Worm (Caenorhabditis elegans) whole organism, L1 larva: ENCODE measurements around the gene F56A8.8.

Source experiments
- efl-1 ChIP-seq, 4 experiments: fragments of 150-350 bp; optimal IDR thresholded peaks in 3 of 4; peaks in 1 of 4; 1 replicate in 1 of 4; 2 replicates in 3 of 4; lab custom pipeline; 2014; ENCODE audit warnings: missing biosample characterization in 2 of 4, missing genetic modification characterization in 2 of 4, missing genetic modification reagents in 2 of 4
- hlh-17 ChIP-seq: fragments of 200-800 bp; sonication (Bioruptor generic); optimal IDR thresholded peaks from 2 replicates; lab custom pipeline; 2018; ENCODE audit warnings: missing genetic modification characterization, mild to moderate bottlenecking, missing compliant biosample characterization, moderate library complexity, borderline replicate concordance
- hlh-4 ChIP-seq: sonication (generic microtip); optimal IDR thresholded peaks from 2 replicates; lab custom pipeline; 2016; ENCODE audit warnings: mild to moderate bottlenecking, missing genetic modification characterization, missing compliant biosample characterization
- nhr-90 ChIP-seq: sonication (generic microtip); optimal IDR thresholded peaks from 2 replicates; lab custom pipeline; 2016; ENCODE audit warnings: mild to moderate bottlenecking, missing genetic modification characterization, missing compliant biosample characterization; ENCODE audit not compliant: poor library complexity
- rnt-1 ChIP-seq: sonication (generic microtip); optimal IDR thresholded peaks from 2 replicates; lab custom pipeline; 2016; ENCODE audit warnings: mild to moderate bottlenecking, missing genetic modification characterization, moderate library complexity, missing compliant biosample characterization
- tbx-2 ChIP-seq: sonication (generic microtip); optimal IDR thresholded peaks from 2 replicates; lab custom pipeline; 2016; ENCODE audit warnings: missing genetic modification characterization, missing compliant biosample characterization
- unc-62 ChIP-seq: fragments of 150-350 bp; optimal IDR thresholded peaks from 2 replicates; lab custom pipeline; 2014; ENCODE audit warnings: missing biosample characterization, missing genetic modification reagents, missing genetic modification characterization

- TF ChIP-seq hlh-17 (GFP tag; lab: Kevin White, UChicago) (no peak), hlh-4 (tag; lab: Kevin White, UChicago) (no peak), nhr-90 (no peak), tbx-2 (tag; lab: Kevin White, UChicago) (no peak), efl-1 (optimal IDR thresholded peaks at IDR 0.05; lab: Kevin White, UChicago) (no peak), efl-1 (GFP tag; optimal IDR thresholded peaks at IDR 0.05 in 1 of 2; lab: Kevin White, UChicago) (no peak), unc-62 (GFP tag; lab: Kevin White, UChicago) (no peak), rnt-1 (tag; lab: Kevin White, UChicago) (no peak)
Observed at ce11 chrIII:13305537-13305936, 20.0 kb downstream of the F56A8.8 start.
